Fruit fly (Drosophila melanogaster) whole organism, embryonic: Measurements from ENCODE around the gene Lamtor5.
A peak's percentile ranks its signal among the peaks of the same experiment; 100 is the strongest.

Source experiments
- Adf1 ChIP-seq: fragments of 200-800 bp; sonication (Bioruptor generic); IDR thresholded peaks from 2 replicates; pipeline ENCODE4 v1.3.6; 2022; ENCODE audit warnings: missing biosample characterization, missing genetic modification characterization
- C15 ChIP-seq: fragments of 200-800 bp; sonication (Bioruptor generic); IDR thresholded peaks from 3 replicates; pipeline ENCODE4 v1.3.6; 2022; ENCODE audit warnings: missing biosample characterization, missing genetic modification characterization
- CG1024 ChIP-seq: fragments of 200-800 bp; sonication (Bioruptor generic); IDR thresholded peaks from 2 replicates; pipeline ENCODE4 v1.3.6; 2022; ENCODE audit warnings: missing biosample characterization, missing genetic modification characterization
- CG10321 ChIP-seq: fragments of 200-800 bp; sonication (Bioruptor generic); IDR thresholded peaks from 2 replicates; pipeline ENCODE4 v1.3.6; 2022; ENCODE audit warnings: missing biosample characterization, missing genetic modification characterization
- CG10979 ChIP-seq: fragments of 200-800 bp; sonication (Bioruptor generic); optimal IDR thresholded peaks from 2 replicates; lab custom pipeline; 2018; ENCODE audit warnings: missing biosample characterization, mild to moderate bottlenecking, missing genetic modification characterization, moderate library complexity
- CG12769 ChIP-seq: fragments of 200-800 bp; sonication (Bioruptor generic); optimal IDR thresholded peaks from 2 replicates; lab custom pipeline; 2019; ENCODE audit warnings: missing biosample characterization, mild to moderate bottlenecking, missing genetic modification characterization, moderate library complexity
- CG15601 ChIP-seq: fragments of 200-800 bp; sonication (Bioruptor generic); optimal IDR thresholded peaks from 3 replicates; lab custom pipeline; 2019; ENCODE audit warnings: missing biosample characterization, mild to moderate bottlenecking, missing genetic modification characterization, moderate library complexity
- CG1602 ChIP-seq: fragments of 200-800 bp; sonication (Bioruptor generic); optimal IDR thresholded peaks from 3 replicates; lab custom pipeline; 2016; ENCODE audit warnings: missing biosample characterization, missing genetic modification characterization
- CG17802 ChIP-seq: fragments of 200-800 bp; sonication (Bioruptor generic); optimal IDR thresholded peaks from 2 replicates; lab custom pipeline; 2018; ENCODE audit warnings: missing biosample characterization, mild to moderate bottlenecking, missing genetic modification characterization, moderate library complexity
- CG1832 ChIP-seq: fragments of 200-800 bp; sonication (Bioruptor generic); optimal IDR thresholded peaks from 2 replicates; lab custom pipeline; 2017; ENCODE audit warnings: missing biosample characterization, mild to moderate bottlenecking, missing genetic modification characterization, inconsistent platforms
- CG18599 ChIP-seq: fragments of 200-800 bp; sonication (Bioruptor generic); optimal IDR thresholded peaks from 3 replicates; lab custom pipeline; 2017; ENCODE audit warnings: missing biosample characterization, missing genetic modification characterization, mild to moderate bottlenecking, moderate library complexity, missing genetic modification reagents
- CG34224 ChIP-seq: fragments of 200-800 bp; sonication (Bioruptor generic); IDR thresholded peaks from 3 replicates; pipeline ENCODE4 v1.3.6; 2022; ENCODE audit warnings: missing biosample characterization, missing genetic modification characterization; ENCODE audit not compliant: partially characterized antibody
- CG4617 ChIP-seq: fragments of 200-800 bp; sonication (Bioruptor generic); optimal IDR thresholded peaks from 3 replicates; lab custom pipeline; 2016; ENCODE audit warnings: missing biosample characterization, missing genetic modification characterization, borderline replicate concordance
- CG4707 ChIP-seq: fragments of 200-800 bp; sonication (Bioruptor generic); optimal IDR thresholded peaks from 2 replicates; lab custom pipeline; 2018; ENCODE audit warnings: missing biosample characterization, mild to moderate bottlenecking, missing genetic modification characterization, moderate library complexity
- CG5245 ChIP-seq: fragments of 200-800 bp; sonication (Bioruptor generic); optimal IDR thresholded peaks from 3 replicates; lab custom pipeline; 2016; ENCODE audit warnings: missing biosample characterization, missing genetic modification characterization
- CG5953 ChIP-seq: fragments of 200-800 bp; sonication (Bioruptor generic); IDR thresholded peaks from 2 replicates; pipeline ENCODE4 v1.3.6; 2022; ENCODE audit warnings: missing biosample characterization, missing genetic modification characterization
- D ChIP-seq, 2 experiments: fragments of 200-800 bp in 1 of 2; fragments of >200 bp in 1 of 2; sonication (Bioruptor generic) in 1 of 2; optimal IDR thresholded peaks; 2 replicates in 1 of 2; 3 replicates in 1 of 2; lab custom pipeline; 2017; ENCODE audit warnings: mild to moderate bottlenecking in 1 of 2, missing biosample characterization in 1 of 2, missing genetic modification characterization in 1 of 2, missing genetic modification reagents in 1 of 2
- Dfd ChIP-seq, 2 experiments: fragments of >200 bp; optimal IDR thresholded peaks; 2 replicates each; lab custom pipeline; 2017; ENCODE audit warnings: missing biosample characterization in 2 of 2, missing genetic modification characterization in 2 of 2
- Dip3 ChIP-seq: fragments of 200-800 bp; sonication (Bioruptor generic); optimal IDR thresholded peaks from 3 replicates; lab custom pipeline; 2016; ENCODE audit warnings: missing biosample characterization, missing genetic modification characterization
- Ets97D ChIP-seq: fragments of 200-800 bp; sonication (Bioruptor generic); optimal IDR thresholded peaks from 3 replicates; lab custom pipeline; 2016; ENCODE audit warnings: missing biosample characterization, missing genetic modification characterization
- Gsc ChIP-seq: fragments of 200-800 bp; sonication (Bioruptor generic); IDR thresholded peaks from 2 replicates; pipeline ENCODE4 v1.3.6; 2022; ENCODE audit warnings: missing biosample characterization, missing genetic modification characterization
- H15 ChIP-seq: fragments of 200-800 bp; sonication (Bioruptor generic); IDR thresholded peaks from 3 replicates; pipeline ENCODE4 v1.3.6; 2022; ENCODE audit warnings: missing biosample characterization, missing genetic modification characterization
- Hand ChIP-seq: fragments of 200-800 bp; sonication (Bioruptor generic); optimal IDR thresholded peaks from 2 replicates; lab custom pipeline; 2017; ENCODE audit warnings: mild to moderate bottlenecking, missing biosample characterization, missing genetic modification reagents, missing genetic modification characterization
- Hr3 ChIP-seq: fragments of 200-800 bp; sonication (Bioruptor generic); optimal IDR thresholded peaks from 3 replicates; lab custom pipeline; 2016; ENCODE audit warnings: missing biosample characterization, missing genetic modification characterization
- Lpt ChIP-seq: fragments of >200 bp; optimal IDR thresholded peaks from 2 replicates; lab custom pipeline; 2018; ENCODE audit warnings: missing biosample characterization, missing genetic modification characterization
- PHDP ChIP-seq: fragments of 200-800 bp; sonication (Bioruptor generic); optimal IDR thresholded peaks from 3 replicates; lab custom pipeline; 2018; ENCODE audit warnings: missing biosample characterization, mild to moderate bottlenecking, missing genetic modification characterization, moderate library complexity
- Sry-δ ChIP-seq: fragments of 200-800 bp; sonication (Bioruptor generic); optimal IDR thresholded peaks from 2 replicates; lab custom pipeline; 2016; ENCODE audit warnings: missing biosample characterization, missing genetic modification characterization
- Stat92E ChIP-seq, 3 experiments: fragments of >200 bp in 2 of 3; fragments of 200-800 bp in 1 of 3; sonication (Bioruptor generic) in 1 of 3; optimal IDR thresholded peaks; 2 replicates each; lab custom pipeline; 2017 to 2019; ENCODE audit warnings: missing biosample characterization in 3 of 3, missing genetic modification characterization in 3 of 3, mild to moderate bottlenecking in 1 of 3, moderate library complexity in 1 of 3
- Tbp ChIP-seq: fragments of >200 bp; optimal IDR thresholded peaks from 2 replicates; lab custom pipeline; 2018; ENCODE audit warnings: missing biosample characterization, missing genetic modification characterization
- br ChIP-seq: fragments of >200 bp; optimal IDR thresholded peaks from 2 replicates; lab custom pipeline; 2017
- dysf ChIP-seq: fragments of 200-800 bp; sonication (Bioruptor generic); IDR thresholded peaks from 3 replicates; pipeline ENCODE4 v1.3.6; 2022; ENCODE audit warnings: missing biosample characterization, missing genetic modification characterization
- eve ChIP-seq, 2 experiments: fragments of >200 bp; optimal IDR thresholded peaks; 2 replicates each; lab custom pipeline; 2017; ENCODE audit warnings: missing biosample characterization in 2 of 2, missing genetic modification characterization in 2 of 2
- gcm2 ChIP-seq: fragments of 200-800 bp; sonication (Bioruptor generic); optimal IDR thresholded peaks from 2 replicates; lab custom pipeline; 2016; ENCODE audit warnings: missing biosample characterization, missing genetic modification characterization
- gfzf ChIP-seq: fragments of 200-800 bp; sonication (Bioruptor generic); optimal IDR thresholded peaks from 2 replicates; lab custom pipeline; 2016; ENCODE audit warnings: missing biosample characterization, mild to moderate bottlenecking, missing genetic modification characterization, moderate library complexity
- lab ChIP-seq: fragments of 200-800 bp; sonication (Bioruptor generic); optimal IDR thresholded peaks from 3 replicates; lab custom pipeline; 2017; ENCODE audit warnings: missing biosample characterization, missing genetic modification characterization, mild to moderate bottlenecking, moderate library complexity, missing genetic modification reagents
- lov ChIP-seq, 2 experiments: fragments of 200-800 bp in 1 of 2; fragments of >200 bp in 1 of 2; sonication (Bioruptor generic) in 1 of 2; IDR thresholded peaks in 1 of 2; optimal IDR thresholded peaks in 1 of 2; 2 replicates in 1 of 2; 3 replicates in 1 of 2; pipeline versions ENCODE4 v1.3.6 to Lab custom; 2017 to 2022; ENCODE audit warnings: missing biosample characterization in 1 of 2, missing genetic modification characterization in 1 of 2
- pnt ChIP-seq: fragments of 200-800 bp; sonication (Bioruptor generic); optimal IDR thresholded peaks from 3 replicates; lab custom pipeline; 2016; ENCODE audit warnings: missing biosample characterization, missing genetic modification characterization
- prd ChIP-seq, 3 experiments: fragments of >200 bp in 2 of 3; fragments of 200-800 bp in 1 of 3; sonication (Bioruptor generic) in 1 of 3; optimal IDR thresholded peaks in 2 of 3; IDR thresholded peaks in 1 of 3; 2 replicates in 2 of 3; 3 replicates in 1 of 3; pipeline versions ENCODE4 v1.3.6 to Lab custom; 2017 to 2022; ENCODE audit warnings: missing biosample characterization in 1 of 3, missing genetic modification characterization in 1 of 3
- pros ChIP-seq: fragments of 200-800 bp; sonication (Bioruptor generic); optimal IDR thresholded peaks from 3 replicates; lab custom pipeline; 2019; ENCODE audit warnings: missing biosample characterization, mild to moderate bottlenecking, missing genetic modification characterization, moderate library complexity
- pum ChIP-seq: fragments of 200-800 bp; sonication (Bioruptor generic); optimal IDR thresholded peaks from 2 replicates; lab custom pipeline; 2016; ENCODE audit warnings: missing biosample characterization, missing genetic modification characterization
- rib ChIP-seq: fragments of 200-800 bp; sonication (Bioruptor generic); IDR thresholded peaks from 2 replicates; pipeline ENCODE4 v1.3.6; 2022; ENCODE audit warnings: missing biosample characterization, missing genetic modification characterization
- so ChIP-seq: fragments of 200-800 bp; sonication (Bioruptor generic); IDR thresholded peaks from 3 replicates; pipeline ENCODE4 v1.3.6; 2022; ENCODE audit warnings: missing biosample characterization, missing genetic modification characterization
- sob ChIP-seq: fragments of 200-800 bp; sonication (Bioruptor generic); IDR thresholded peaks from 2 replicates; pipeline ENCODE4 v1.3.6; 2022; ENCODE audit warnings: missing biosample characterization, missing genetic modification characterization
- stwl ChIP-seq: fragments of 200-800 bp; sonication (Bioruptor generic); optimal IDR thresholded peaks from 3 replicates; lab custom pipeline; 2018; ENCODE audit warnings: missing biosample characterization, mild to moderate bottlenecking, missing genetic modification characterization, moderate library complexity
- tap ChIP-seq: fragments of 200-800 bp; optimal IDR thresholded peaks from 3 replicates; lab custom pipeline; 2019; ENCODE audit warnings: missing biosample characterization, mild to moderate bottlenecking, missing genetic modification characterization, moderate library complexity
- tgo ChIP-seq: fragments of 200-800 bp; sonication (Bioruptor generic); IDR thresholded peaks from 3 replicates; pipeline ENCODE4 v1.3.6; 2022; ENCODE audit warnings: missing biosample characterization, missing genetic modification characterization
- unpg ChIP-seq: fragments of 200-800 bp; sonication (Bioruptor generic); optimal IDR thresholded peaks from 3 replicates; lab custom pipeline; 2018; ENCODE audit warnings: missing biosample characterization, mild to moderate bottlenecking, missing genetic modification characterization, moderate library complexity
- wor ChIP-seq: fragments of 200-800 bp; sonication (Bioruptor generic); IDR thresholded peaks from 2 replicates; pipeline ENCODE4 v1.3.6; 2022; ENCODE audit warnings: missing biosample characterization, missing genetic modification characterization

The Lamtor5 gene

DNA sequence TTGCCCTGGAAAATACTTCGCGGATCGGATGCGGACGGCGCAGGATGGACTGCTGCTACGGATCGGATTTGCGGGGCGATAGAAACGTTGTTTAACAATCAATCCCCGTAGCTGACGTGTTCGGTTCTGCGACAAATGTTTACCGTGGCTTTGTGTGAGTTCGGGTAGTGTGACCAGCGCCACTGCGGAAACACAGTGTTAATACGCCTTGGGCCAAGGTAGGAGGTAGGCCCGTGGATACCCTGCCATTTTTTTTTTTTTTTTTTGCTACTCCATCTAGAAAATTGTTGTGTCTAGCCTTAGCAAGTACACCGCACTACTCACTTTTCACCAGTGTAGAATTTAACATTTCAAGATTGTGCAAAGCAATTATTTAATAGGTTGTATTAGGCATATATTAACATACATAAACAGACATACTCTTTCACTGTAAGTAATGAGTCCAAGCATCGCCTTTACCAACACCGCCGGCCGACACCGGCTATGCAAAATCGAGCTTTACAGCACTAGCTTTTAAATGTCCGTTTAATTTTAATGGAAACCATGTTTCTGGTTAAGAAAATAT is 2.9 kb upstream of the Lamtor5 start, which contains the start of gene deltaCOP (continued):
- TF ChIP-seq CG1602 (peak; percentile 84), Hr3 (peak; percentile 91), tgo (GFP tag; lab: Robert Waterston, UW) (peak; percentile 82), gcm2 (peak; percentile 42), PHDP (tag; lab: Kevin White, UChicago) (peak; percentile 75), prd (optimal IDR thresholded peaks at IDR 0.05; lab: Kevin White, UChicago) (no peak), prd (GFP tag; IDR thresholded peaks at IDR 0.05; lab: Robert Waterston, UW) (peak; percentile 90), pnt (peak; percentile 86), C15 (GFP tag; lab: Robert Waterston, UW) (0 out of 3 replicates have a peak, but pooled peaks have one; percentile 50), tap (no peak), CG10979 (tag; lab: Kevin White, UChicago) (peak; percentile 64), CG1024 (peak; percentile 52; the same call in 1 of the 2 replicates), Dfd (GFP tag; optimal IDR thresholded peaks at IDR 0.05; lab: Kevin White, UChicago) (no peak), CG12769 (tag; lab: Kevin White, UChicago) (no peak), Tbp (no peak), D (optimal IDR thresholded peaks at IDR 0.05; lab: Kevin White, UChicago) (peak; percentile 38), D (GFP tag; optimal IDR thresholded peaks at IDR 0.05; lab: Kevin White, UChicago) (no peak), wor (GFP tag; lab: Robert Waterston, UW) (peak; percentile 75), Sry-δ (GFP tag; lab: Kevin White, UChicago) (peak; percentile 57), CG4617 (GFP tag; lab: Kevin White, UChicago) (peak; percentile 78), dysf (GFP tag; lab: Robert Waterston, UW) (peak; percentile 90), lov (optimal IDR thresholded peaks at IDR 0.05; lab: Kevin White, UChicago) (no peak), lov (GFP tag; IDR thresholded peaks at IDR 0.05; lab: Robert Waterston, UW) (0 out of 3 replicates have a peak, but pooled peaks have one; percentile 46), rib (GFP tag; lab: Robert Waterston, UW) (peak; percentile 75), Adf1 (GFP tag; lab: Robert Waterston, UW) (peak; percentile 45), CG4707 (no peak), Dip3 (GFP tag; lab: Kevin White, UChicago) (peak; percentile 94), pum (GFP tag; lab: Kevin White, UChicago) (peak; percentile 89), CG17802 (no peak), pros (GFP tag; lab: Kevin White, UChicago) (no peak), eve (GFP tag; optimal IDR thresholded peaks at IDR 0.05; lab: Kevin White, UChicago) (no peak), Gsc (GFP tag; lab: Robert Waterston, UW) (peak; percentile 45; the same call in 1 of the 2 replicates), Ets97D (peak; percentile 79), CG1832 (GFP tag; lab: Kevin White, UChicago) (no peak), unpg (GFP tag; lab: Kevin White, UChicago) (peak; percentile 79), Lpt (GFP tag; lab: Kevin White, UChicago) (no peak), CG5953 (GFP tag; lab: Robert Waterston, UW) (peak; percentile 60; the same call in 1 of the 2 replicates), Stat92E (GFP tag; optimal IDR thresholded peaks at IDR 0.05; lab: Kevin White, UChicago) (no peak), stwl (tag; lab: Kevin White, UChicago) (peak; percentile 68), Hand (GFP tag; lab: Kevin White, UChicago) (peak; percentile 13), sob (GFP tag; lab: Robert Waterston, UW) (peak; percentile 90), CG5245 (peak; percentile 48), so (GFP tag; lab: Robert Waterston, UW) (peak; percentile 84; the same call in 2 of the 3 replicates), CG34224 (GFP tag; lab: Robert Waterston, UW) (peak; percentile 23; the same call in 2 of the 3 replicates), H15 (peak; percentile 66; the same call in 1 of the 3 replicates), CG15601 (tag; lab: Kevin White, UChicago) (peak; percentile 41), lab (GFP tag; lab: Kevin White, UChicago) (no peak), br (lab: Kevin White, UChicago) (no peak), gfzf (GFP tag; lab: Kevin White, UChicago) (peak; percentile 75), CG18599 (GFP tag; lab: Kevin White, UChicago) (no peak), CG10321 (GFP tag; lab: Robert Waterston, UW) (no peak)
